ENCODE assay signal across 5 fruit fly cellular contexts in the genomic region with DNA sequence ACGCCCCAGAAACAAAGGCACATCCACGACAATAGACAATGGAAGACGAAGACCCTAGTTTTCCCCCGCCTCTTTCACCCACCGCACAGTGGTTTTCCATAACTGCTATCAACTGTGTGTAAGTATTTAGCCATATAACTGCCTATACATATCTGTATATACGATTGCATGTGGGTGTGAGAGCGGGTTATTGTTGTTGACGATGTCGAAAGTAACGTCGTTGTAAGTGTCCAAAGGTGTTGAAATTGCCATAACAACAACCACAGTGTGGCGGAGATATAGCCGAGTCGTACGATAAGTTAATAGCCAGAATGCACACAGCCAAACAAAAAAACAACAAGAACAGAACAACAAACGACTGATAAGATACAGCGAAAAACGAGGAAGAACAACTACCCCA.
TF ChIP-seq lines count a peak whose summit lies in the region.

No protein-coding gene starts in this region.

- no peak for TF ChIP-seq CTCF in whole organism, embryonic (GFP tag; optimal IDR thresholded peaks at IDR 0.05; lab: Kevin White, UChicago)

TF ChIP-seq in whole organism, adult, 20 proteins besides CTCF, POLR2A, EP300 and RAD21:
- TF ChIP-seq CG1620 (GFP tag; optimal IDR thresholded peaks at IDR 0.05; lab: Kevin White, UChicago) (no peak), ovo (GFP tag; optimal IDR thresholded peaks at IDR 0.05; lab: Kevin White, UChicago) (no peak), Clk (GFP tag; optimal IDR thresholded peaks at IDR 0.05; lab: Kevin White, UChicago) (peak; percentile 4), CG7045 (GFP tag; optimal IDR thresholded peaks at IDR 0.05; lab: Kevin White, UChicago) (no peak), CG33017 (tag; optimal IDR thresholded peaks at IDR 0.05; lab: Kevin White, UChicago) (peak; percentile 30), CG14711 (tag; optimal IDR thresholded peaks at IDR 0.05; lab: Kevin White, UChicago) (no peak), CG12768 (GFP tag; optimal IDR thresholded peaks at IDR 0.05; lab: Kevin White, UChicago) (peak; percentile 69), cic (GFP tag; optimal IDR thresholded peaks at IDR 0.05; lab: Kevin White, UChicago) (peak; percentile 79), Mnt (GFP tag; optimal IDR thresholded peaks at IDR 0.05; lab: Kevin White, UChicago) (peak; percentile 22), kay (GFP tag; lab: Kevin White, UChicago; ENCODE audit: borderline replicate concordance) (peak; percentile 23), Hr96 (GFP tag; optimal IDR thresholded peaks at IDR 0.05; lab: Kevin White, UChicago) (no peak)

TF ChIP-seq in whole organism, embryonic, 481 proteins besides CTCF, POLR2A, EP300 and RAD21 (continues in another document):
- TF ChIP-seq CG32532 (GFP tag; IDR thresholded peaks at IDR 0.05; lab: Robert Waterston, UW) (peak; percentile 37; the same call in 1 of the 2 replicates), ci (GFP tag; IDR thresholded peaks at IDR 0.05; lab: Robert Waterston, UW) (0 out of 3 replicates have a peak, but pooled peaks have one; percentile 30), Med (GFP tag; lab: Kevin White, UChicago) (peak; percentile 13), CG11456 (GFP tag; IDR thresholded peaks at IDR 0.05; lab: Robert Waterston, UW) (0 out of 3 replicates have a peak, but pooled peaks have one; percentile 19), CG4360 (GFP tag; IDR thresholded peaks at IDR 0.05; lab: Robert Waterston, UW) (peak; percentile 80), Nf-YC (tag; optimal IDR thresholded peaks at IDR 0.05; lab: Kevin White, UChicago) (no peak), fd64A (GFP tag; optimal IDR thresholded peaks at IDR 0.05; lab: Kevin White, UChicago) (peak; percentile 3), ATbp (GFP tag; optimal IDR thresholded peaks at IDR 0.05; lab: Kevin White, UChicago) (peak; percentile 36), CG12391 (tag; optimal IDR thresholded peaks at IDR 0.05; lab: Kevin White, UChicago) (no peak), CG10543 (GFP tag; optimal IDR thresholded peaks at IDR 0.05; lab: Kevin White, UChicago) (peak; percentile 9), tna (GFP tag; IDR thresholded peaks at IDR 0.05; lab: Robert Waterston, UW; ENCODE audit: partially characterized antibody) (0 out of 2 replicates have a peak, but pooled peaks have one; percentile 8), CG10366 (GFP tag; IDR thresholded peaks at IDR 0.05; lab: Robert Waterston, UW) (no peak), mirr (GFP tag; optimal IDR thresholded peaks at IDR 0.05; lab: Kevin White, UChicago) (peak; percentile 87), CG9932 (GFP tag; IDR thresholded peaks at IDR 0.05; lab: Robert Waterston, UW) (no peak), exex (tag; optimal IDR thresholded peaks at IDR 0.05; lab: Kevin White, UChicago) (peak; percentile 51), CG17359 (tag; optimal IDR thresholded peaks at IDR 0.05; lab: Kevin White, UChicago) (peak; percentile 12), chinmo (GFP tag; IDR thresholded peaks at IDR 0.05; lab: Robert Waterston, UW; ENCODE audit: partially characterized antibody) (0 out of 4 replicates have a peak, but pooled peaks have one; percentile 16)

TF ChIP-seq in whole organism, prepupa, 60 proteins besides CTCF, POLR2A, EP300 and RAD21:
- TF ChIP-seq cyc (GFP tag; optimal IDR thresholded peaks at IDR 0.05; lab: Kevin White, UChicago) (no peak), Eip75B (GFP tag; optimal IDR thresholded peaks at IDR 0.05; lab: Kevin White, UChicago) (no peak), CG1621 (tag; optimal IDR thresholded peaks at IDR 0.05; lab: Kevin White, UChicago) (no peak), fd85E (GFP tag; optimal IDR thresholded peaks at IDR 0.05; lab: Kevin White, UChicago) (no peak), CG3919 (GFP tag; optimal IDR thresholded peaks at IDR 0.05; lab: Kevin White, UChicago) (no peak), Eip78C (GFP tag; lab: Kevin White, UChicago) (peak; percentile 57), CG34406 (GFP tag; optimal IDR thresholded peaks at IDR 0.05; lab: Kevin White, UChicago) (no peak), CG15336 (GFP tag; IDR thresholded peaks at IDR 0.05; lab: Robert Waterston, UW) (no peak), Eip93F (GFP tag; optimal IDR thresholded peaks at IDR 0.05; lab: Kevin White, UChicago) (peak; percentile 20), vri (GFP tag; optimal IDR thresholded peaks at IDR 0.05; lab: Kevin White, UChicago) (no peak), CG6854 (GFP tag; optimal IDR thresholded peaks at IDR 0.05; lab: Kevin White, UChicago) (no peak), Hr4 (GFP tag; optimal IDR thresholded peaks at IDR 0.05; lab: Kevin White, UChicago) (no peak), Hr38 (GFP tag; optimal IDR thresholded peaks at IDR 0.05; lab: Kevin White, UChicago) (no peak), esn (GFP tag; optimal IDR thresholded peaks at IDR 0.05; lab: Kevin White, UChicago) (no peak), fkh (GFP tag; optimal IDR thresholded peaks at IDR 0.05; lab: Kevin White, UChicago) (peak; percentile 19), Sox14 (GFP tag; optimal IDR thresholded peaks at IDR 0.05; lab: Kevin White, UChicago) (peak; percentile 17), salr (GFP tag; optimal IDR thresholded peaks at IDR 0.05; lab: Kevin White, UChicago) (no peak)
TF ChIP-seq in whole organism, prepupa: peak in this region for 4.

TF ChIP-seq in whole organism, pupa, 21 proteins besides CTCF, POLR2A, EP300 and RAD21:
- TF ChIP-seq CG4496 (GFP tag; IDR thresholded peaks at IDR 0.05; lab: Robert Waterston, UW) (peak; percentile 48; the same call in 2 of the 3 replicates), CG14655 (GFP tag; optimal IDR thresholded peaks at IDR 0.05; lab: Kevin White, UChicago) (no peak), CG8301 (tag; optimal IDR thresholded peaks at IDR 0.05; lab: Kevin White, UChicago) (no peak), CG17806 (tag; optimal IDR thresholded peaks at IDR 0.05; lab: Kevin White, UChicago) (no peak), CG32121 (GFP tag; IDR thresholded peaks at IDR 0.05; lab: Robert Waterston, UW) (no peak), CG9948 (tag; optimal IDR thresholded peaks at IDR 0.05; lab: Kevin White, UChicago) (no peak), rn (GFP tag; IDR thresholded peaks at IDR 0.05; lab: Robert Waterston, UW) (no peak), CG8159 (tag; optimal IDR thresholded peaks at IDR 0.05; lab: Kevin White, UChicago) (peak; percentile 11), Pif1A (GFP tag; optimal IDR thresholded peaks at IDR 0.05; lab: Kevin White, UChicago) (no peak), Pif1B (GFP tag; optimal IDR thresholded peaks at IDR 0.05; lab: Kevin White, UChicago) (no peak), CG10348 (GFP tag; IDR thresholded peaks at IDR 0.05; lab: Robert Waterston, UW) (no peak), CG12605 (GFP tag; IDR thresholded peaks at IDR 0.05; lab: Robert Waterston, UW) (no peak), Ets98B (GFP tag; IDR thresholded peaks at IDR 0.05; lab: Robert Waterston, UW) (0 out of 2 replicates have a peak, but pooled peaks have one; percentile 8), CG13204 (GFP tag; optimal IDR thresholded peaks at IDR 0.05; lab: Kevin White, UChicago) (no peak), Snoo (tag; optimal IDR thresholded peaks at IDR 0.05; lab: Kevin White, UChicago) (no peak), gl (tag; optimal IDR thresholded peaks at IDR 0.05; lab: Kevin White, UChicago) (no peak), D1 (tag; optimal IDR thresholded peaks at IDR 0.05; lab: Kevin White, UChicago) (no peak), CG34367 (tag; optimal IDR thresholded peaks at IDR 0.05; lab: Kevin White, UChicago) (no peak), fd96Ca (GFP tag; IDR thresholded peaks at IDR 0.05; lab: Robert Waterston, UW) (peak; percentile 28; the same call in 1 of the 3 replicates)

TF ChIP-seq in whole organism, wandering third instar larva, 38 proteins besides CTCF, POLR2A, EP300 and RAD21:
- TF ChIP-seq Rel (GFP tag; optimal IDR thresholded peaks at IDR 0.05; lab: Kevin White, UChicago) (no peak), Rel (tag; optimal IDR thresholded peaks at IDR 0.05; lab: Kevin White, UChicago) (peak; percentile 65), N (GFP tag; optimal IDR thresholded peaks at IDR 0.05; lab: Kevin White, UChicago) (no peak), foxo (GFP tag; optimal IDR thresholded peaks at IDR 0.05; lab: Kevin White, UChicago) (no peak), fru (GFP tag; optimal IDR thresholded peaks at IDR 0.05; lab: Kevin White, UChicago) (peak; percentile 62), h (GFP tag; optimal IDR thresholded peaks at IDR 0.05; lab: Kevin White, UChicago) (peak; percentile 18), Hnf4 (GFP tag; optimal IDR thresholded peaks at IDR 0.05; lab: Kevin White, UChicago) (no peak)
